Worm (Caenorhabditis elegans) whole organism, early embryonic: ENCODE data around the gene adbp-1.

Experiments used
- B0310.2 ChIP-seq: sonication (generic microtip); optimal IDR thresholded peaks from 2 replicates; lab custom pipeline; 2016; ENCODE audit warnings: mild to moderate bottlenecking, missing genetic modification characterization, missing compliant biosample characterization
- aly-1 ChIP-seq: sonication (generic microtip); optimal IDR thresholded peaks from 2 replicates; lab custom pipeline; 2016; ENCODE audit warnings: missing genetic modification characterization, missing compliant biosample characterization
- ama-1 ChIP-seq: fragments of 150-350 bp; optimal IDR thresholded peaks from 2 replicates; lab custom pipeline; 2014
- ets-7 ChIP-seq: sonication (generic microtip); optimal IDR thresholded peaks from 2 replicates; lab custom pipeline; 2016; ENCODE audit warnings: missing genotype, missing genetic modification characterization, missing compliant biosample characterization
- flt-1 ChIP-seq: fragments of 200-800 bp; sonication (Bioruptor generic); IDR thresholded peaks from 2 replicates; pipeline ENCODE4 v1.3.6; 2022; ENCODE audit warnings: missing genetic modification characterization, missing compliant biosample characterization
- hmbx-1 ChIP-seq: sonication (generic microtip); optimal IDR thresholded peaks from 2 replicates; lab custom pipeline; 2016; ENCODE audit warnings: mild to moderate bottlenecking, missing genetic modification characterization, missing compliant biosample characterization
- hmg-4 ChIP-seq: fragments of 200-800 bp; sonication (Bioruptor generic); optimal IDR thresholded peaks from 2 replicates; lab custom pipeline; 2018; ENCODE audit warnings: mild to moderate bottlenecking, missing genetic modification characterization, missing compliant biosample characterization
- hnd-1 ChIP-seq: sonication (generic microtip); optimal IDR thresholded peaks from 2 replicates; lab custom pipeline; 2016; ENCODE audit warnings: missing genetic modification characterization, missing compliant biosample characterization
- pes-1 ChIP-seq: fragments of 200-800 bp; sonication (Bioruptor generic); IDR thresholded peaks from 2 replicates; pipeline ENCODE4 v1.3.6; 2022; ENCODE audit warnings: missing genetic modification reagents, missing genetic modification characterization, missing compliant biosample characterization
- tbx-11 ChIP-seq: fragments of 200-800 bp; sonication (Bioruptor generic); IDR thresholded peaks from 2 replicates; pipeline ENCODE4 v1.3.6; 2022; ENCODE audit warnings: missing genetic modification characterization, missing compliant biosample characterization
- tbx-37 ChIP-seq: fragments of 200-800 bp; sonication (Bioruptor generic); conservative IDR thresholded peaks from 2 replicates; pipeline ENCODE4 v1.3.6; 2022; ENCODE audit warnings: missing genetic modification reagents, missing genetic modification characterization, missing compliant biosample characterization
- tra-4 ChIP-seq: sonication (generic microtip); optimal IDR thresholded peaks from 2 replicates; lab custom pipeline; 2017; ENCODE audit warnings: missing genetic modification characterization, missing compliant biosample characterization

ce11 chrII:11473525-11474181 is 29.7 kb downstream of the adbp-1 start, which contains the start of the genes metl-1 and W02B12.11:
- no peak for TF ChIP-seq tbx-11
- TF ChIP-seq ama-1 (lab: Kevin White, UChicago) = no peak
- TF ChIP-seq hnd-1 (tag; lab: Kevin White, UChicago) = no peak
- peak; percentile 22 for TF ChIP-seq hmg-4 (GFP tag; lab: Kevin White, UChicago)
- no peak for TF ChIP-seq tra-4 (tag; lab: Kevin White, UChicago)
- no peak for TF ChIP-seq pes-1
- TF ChIP-seq ets-7 (tag; lab: Kevin White, UChicago) = no peak
- peak; percentile 62; the same call in 1 of the 2 replicates for TF ChIP-seq tbx-37
- no peak for TF ChIP-seq B0310.2 (tag; lab: Kevin White, UChicago)
- peak; percentile 72 for TF ChIP-seq flt-1 (GFP tag; lab: Robert Waterston, UW)
- no peak for TF ChIP-seq aly-1 (tag; lab: Kevin White, UChicago)
- no peak for TF ChIP-seq hmbx-1
